Fruit fly (Drosophila melanogaster): ENCODE measurements around the gene CG11927.

Gene CG11927

DNA sequence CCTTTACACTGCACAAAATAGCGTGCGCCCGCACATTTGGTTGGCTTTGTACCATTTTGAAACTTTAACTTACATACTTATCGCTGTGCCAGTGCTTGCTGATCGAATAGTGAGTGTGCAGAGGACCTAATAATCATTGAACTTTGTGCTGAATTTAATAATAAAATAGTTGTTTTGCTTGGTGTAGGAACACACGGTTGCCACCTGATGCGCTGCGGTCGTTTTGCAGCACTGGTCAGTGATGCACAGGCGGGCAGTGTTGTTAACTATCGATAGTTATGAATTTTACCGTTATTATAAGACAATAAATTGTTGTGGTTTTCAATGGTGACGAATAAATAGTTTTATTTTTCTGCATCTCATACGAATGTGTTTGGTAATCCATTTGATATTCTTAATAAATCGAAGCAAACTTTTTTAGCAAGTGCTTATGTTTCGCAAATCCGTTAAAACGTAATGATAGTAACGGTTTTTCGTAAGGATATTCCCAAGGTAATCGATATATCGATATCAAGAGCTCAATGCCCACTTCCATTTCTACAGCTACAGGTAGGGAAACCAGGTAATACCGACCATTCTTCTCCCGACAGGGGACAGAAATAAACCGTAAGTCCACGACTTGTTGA is 9.7 kb upstream of the CG11927 start, which contains the start of the genes tank and CG12194:
Gene tank, minus strand, starts transcription at position 228 of the 626 bp plus-strand sequence.
Gene CG12194, plus strand, starts transcription at position 576 of the 626 bp plus-strand sequence.
- TF ChIP-seq CG34224 (GFP tag; IDR thresholded peaks at IDR 0.05; ENCODE audit: partially characterized antibody) (peak; percentile 70), dpn (GFP tag; optimal IDR thresholded peaks at IDR 0.05) (peak; percentile 99), CG3726 (GFP tag; IDR thresholded peaks at IDR 0.05) (peak; percentile 99), Spps (tag; optimal IDR thresholded peaks at IDR 0.05) (peak; percentile 98), CG8924 (tag; optimal IDR thresholded peaks at IDR 0.05) (peak; percentile 98), wek (GFP tag; optimal IDR thresholded peaks at IDR 0.05) (peak; percentile 96), CG1602 (GFP tag; optimal IDR thresholded peaks at IDR 0.05) (peak; percentile 99), cg (GFP tag; optimal IDR thresholded peaks at IDR 0.05) (no peak), insv (GFP tag; optimal IDR thresholded peaks at IDR 0.05) (peak; percentile 52 to 63), CG2889 (GFP tag; IDR thresholded peaks at IDR 0.05) (peak; percentile 99), mirr (GFP tag; optimal IDR thresholded peaks at IDR 0.05) (peak; percentile 91), CG8478 (optimal IDR thresholded peaks at IDR 0.05) (no peak), CG18764 (GFP tag; optimal IDR thresholded peaks at IDR 0.05) (peak; percentile 98), bbx (GFP tag; IDR thresholded peaks at IDR 0.05; ENCODE audit: partially characterized antibody) (peak; percentile 73), row (GFP tag; IDR thresholded peaks at IDR 0.05) (peak; percentile 99), CG2120 (GFP tag; optimal IDR thresholded peaks at IDR 0.05) (peak; percentile 99), H2.0 (GFP tag; IDR thresholded peaks at IDR 0.05) (peak; percentile 99), kah (GFP tag; optimal IDR thresholded peaks at IDR 0.05) (peak; percentile 84), CG11398 (GFP tag; optimal IDR thresholded peaks at IDR 0.05) (peak; percentile 98), CG11456 (GFP tag; IDR thresholded peaks at IDR 0.05) (peak; percentile 99), stwl (tag; optimal IDR thresholded peaks at IDR 0.05) (peak; percentile 84), Lpt (GFP tag; optimal IDR thresholded peaks at IDR 0.05) (no peak), Elba2 (GFP tag; optimal IDR thresholded peaks at IDR 0.05) (peak; percentile 85), Hmx (GFP tag; optimal IDR thresholded peaks at IDR 0.05) (peak; percentile 92), CG1529 (GFP tag; optimal IDR thresholded peaks at IDR 0.05) (peak; percentile 98), HmgD (GFP tag; optimal IDR thresholded peaks at IDR 0.05) (peak; percentile 99), shn (GFP tag; optimal IDR thresholded peaks at IDR 0.05) (peak; percentile 99), Mrtf (GFP tag; IDR thresholded peaks at IDR 0.05) (peak; percentile 99), Camta (GFP tag; optimal IDR thresholded peaks at IDR 0.05) (peak; percentile 99), CG3281 (GFP tag; optimal IDR thresholded peaks at IDR 0.05) (peak; percentile 98), Lim3 (GFP tag; IDR thresholded peaks at IDR 0.05) (peak; percentile 97), CG7839 (tag; optimal IDR thresholded peaks at IDR 0.05) (peak; percentile 99), cas (GFP tag; IDR thresholded peaks at IDR 0.05) (peak; percentile 98), CG9817 (tag; optimal IDR thresholded peaks at IDR 0.05) (peak; percentile 97), CG11560 (tag; IDR thresholded peaks at IDR 0.05) (peak; percentile 93), Dip2 (GFP tag; IDR thresholded peaks at IDR 0.05) (peak; percentile 72), CG2129 (GFP tag; IDR thresholded peaks at IDR 0.05; ENCODE audit: partially characterized antibody) (peak; percentile 33; the same call in 1 of the 2 replicates), sim (GFP tag; IDR thresholded peaks at IDR 0.05) (peak; percentile 99), p53 (GFP tag; optimal IDR thresholded peaks at IDR 0.05) (peak; percentile 97), hbn (GFP tag; IDR thresholded peaks at IDR 0.05; ENCODE audit: partially characterized antibody) (peak; percentile 60), ken (GFP tag; IDR thresholded peaks at IDR 0.05) (peak; percentile 99), CG8281 (tag; optimal IDR thresholded peaks at IDR 0.05) (peak; percentile 90), Nf-YC (tag; optimal IDR thresholded peaks at IDR 0.05) (peak; percentile 79), CG1233 (GFP tag; optimal IDR thresholded peaks at IDR 0.05) (peak; percentile 99), CG12769 (tag; optimal IDR thresholded peaks at IDR 0.05) (peak; percentile 100), Dfd (GFP tag; optimal IDR thresholded peaks at IDR 0.05) (no peak), Taf1 (GFP tag; IDR thresholded peaks at IDR 0.05) (peak; percentile 97), GATAe (GFP tag; conservative IDR thresholded peaks at IDR 0.05) (peak; percentile 96), ci (GFP tag; IDR thresholded peaks at IDR 0.05) (peak; percentile 100), CG7786 (GFP tag; optimal IDR thresholded peaks at IDR 0.05) (peak; percentile 99), luna (GFP tag; optimal IDR thresholded peaks at IDR 0.05) (peak; percentile 97)
